Worm (Caenorhabditis elegans): Measurements from ENCODE around the gene rpl-21.

DNA sequence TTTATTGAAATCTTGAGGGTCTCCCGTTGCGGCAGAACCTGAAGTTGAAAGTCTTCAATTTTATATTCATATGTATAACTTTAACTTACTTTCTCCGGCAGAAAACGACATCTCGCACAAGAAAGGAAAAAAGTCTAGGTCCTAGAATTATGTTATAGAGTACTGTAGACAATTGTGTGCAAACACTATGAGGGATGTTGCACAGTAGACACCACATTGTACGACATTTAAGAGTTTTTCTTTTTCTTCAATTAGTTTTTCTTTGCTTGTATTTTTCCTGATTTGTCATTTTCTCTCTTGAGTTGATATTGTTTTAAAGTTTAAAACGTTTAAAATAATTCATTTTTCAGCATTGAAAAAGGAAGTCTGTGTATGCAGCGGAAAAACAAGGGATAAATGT, 44.7 kb downstream of the rpl-21 start, which contains the start of the genes K06H7.7 and grp-1:
- TF ChIP-seq nfya-1 (tag; optimal IDR thresholded peaks at IDR 0.05; ENCODE audit: borderline replicate concordance, insufficient read depth) = no peak
- TF ChIP-seq him-1 (tag; optimal IDR thresholded peaks at IDR 0.05) = no peak
- TF ChIP-seq dox-1 (GFP tag; IDR thresholded peaks at IDR 0.05) = no peak
- no peak for TF ChIP-seq F57A8.1 (GFP tag; optimal IDR thresholded peaks at IDR 0.05)
- no peak for TF ChIP-seq B0261.1 (tag; optimal IDR thresholded peaks at IDR 0.05)
- no peak for TF ChIP-seq ama-1 (optimal IDR thresholded peaks at IDR 0.05)
- TF ChIP-seq ama-1 (GFP tag; optimal IDR thresholded peaks at IDR 0.05) = no peak
- TF ChIP-seq C17E4.6 (GFP tag; IDR thresholded peaks at IDR 0.05) = no peak
- TF ChIP-seq lin-26 (GFP tag; IDR thresholded peaks at IDR 0.05) = no peak

Measured in whole organism, young adult.